Fruit fly (Drosophila melanogaster) whole organism, embryonic: ENCODE measurements around the gene CG31793.
A peak's percentile ranks its signal among the peaks of the same experiment; 100 is the strongest.

Source experiments
- CG10565 ChIP-seq: fragments of 200-800 bp; sonication (Bioruptor generic); optimal IDR thresholded peaks from 3 replicates; lab custom pipeline; 2016; ENCODE audit warnings: missing biosample characterization, mild to moderate bottlenecking, missing genetic modification characterization
- CG11247 ChIP-seq: fragments of 200-800 bp; sonication (Bioruptor generic); IDR thresholded peaks from 2 replicates; pipeline ENCODE4 v1.3.6; 2022; ENCODE audit warnings: missing biosample characterization, missing genetic modification characterization
- CG11504 ChIP-seq: fragments of 200-800 bp; sonication (Bioruptor generic); optimal IDR thresholded peaks from 3 replicates; lab custom pipeline; 2019; ENCODE audit warnings: missing biosample characterization, mild to moderate bottlenecking, missing genetic modification characterization, moderate library complexity
- CG1233 ChIP-seq: fragments of 200-800 bp; sonication (Bioruptor generic); optimal IDR thresholded peaks from 4 replicates; lab custom pipeline; 2018; ENCODE audit warnings: missing biosample characterization, mild to moderate bottlenecking, missing genetic modification characterization
- CG12942 ChIP-seq: fragments of 200-800 bp; sonication (Bioruptor generic); optimal IDR thresholded peaks from 3 replicates; lab custom pipeline; 2016; ENCODE audit warnings: missing biosample characterization, missing genetic modification characterization
- CG13424 ChIP-seq: fragments of 200-800 bp; sonication (Bioruptor generic); optimal IDR thresholded peaks from 2 replicates; lab custom pipeline; 2019; ENCODE audit warnings: missing biosample characterization, mild to moderate bottlenecking, missing genetic modification characterization, moderate library complexity
- CG14710 ChIP-seq: fragments of 200-800 bp; sonication (Bioruptor generic); optimal IDR thresholded peaks from 3 replicates; lab custom pipeline; 2019; ENCODE audit warnings: missing biosample characterization, mild to moderate bottlenecking, missing genetic modification characterization, moderate library complexity
- CG1647 ChIP-seq: fragments of 200-800 bp; sonication (Bioruptor generic); optimal IDR thresholded peaks from 3 replicates; lab custom pipeline; 2016; ENCODE audit warnings: missing biosample characterization, missing genetic modification characterization
- CG16815 ChIP-seq: fragments of 200-800 bp; sonication (Bioruptor generic); optimal IDR thresholded peaks from 3 replicates; lab custom pipeline; 2017; ENCODE audit warnings: missing biosample characterization, mild to moderate bottlenecking, missing genetic modification characterization
- CG18599 ChIP-seq: fragments of 200-800 bp; sonication (Bioruptor generic); optimal IDR thresholded peaks from 3 replicates; lab custom pipeline; 2017; ENCODE audit warnings: missing biosample characterization, missing genetic modification characterization, mild to moderate bottlenecking, moderate library complexity, missing genetic modification reagents
- CG2120 ChIP-seq: fragments of 200-800 bp; sonication (Bioruptor generic); optimal IDR thresholded peaks from 3 replicates; lab custom pipeline; 2016; ENCODE audit warnings: missing biosample characterization, missing genetic modification characterization
- CG2202 ChIP-seq: fragments of 200-800 bp; sonication (Bioruptor generic); optimal IDR thresholded peaks from 2 replicates; lab custom pipeline; 2018; ENCODE audit warnings: missing biosample characterization, mild to moderate bottlenecking, missing genetic modification characterization
- CG2712 ChIP-seq: fragments of 200-800 bp; optimal IDR thresholded peaks from 3 replicates; lab custom pipeline; 2019; ENCODE audit warnings: missing biosample characterization, mild to moderate bottlenecking, missing genetic modification characterization, moderate library complexity
- CG3281 ChIP-seq: fragments of 200-800 bp; sonication (Bioruptor generic); optimal IDR thresholded peaks from 3 replicates; lab custom pipeline; 2017; ENCODE audit warnings: missing biosample characterization, mild to moderate bottlenecking, missing genetic modification characterization
- CG34376 ChIP-seq: fragments of 200-800 bp; sonication (Bioruptor generic); optimal IDR thresholded peaks from 2 replicates; lab custom pipeline; 2018; ENCODE audit warnings: missing biosample characterization, mild to moderate bottlenecking, missing genetic modification characterization
- CG6272 ChIP-seq: fragments of 200-800 bp; sonication (Bioruptor generic); IDR thresholded peaks from 2 replicates; pipeline ENCODE4 v1.3.6; 2022; ENCODE audit warnings: missing biosample characterization, missing genetic modification characterization
- CG6813 ChIP-seq: fragments of 200-800 bp; sonication (Bioruptor generic); optimal IDR thresholded peaks from 2 replicates; lab custom pipeline; 2017; ENCODE audit warnings: missing biosample characterization, missing genetic modification characterization, mild to moderate bottlenecking, moderate library complexity, missing genetic modification reagents
- CG7839 ChIP-seq: fragments of 200-800 bp; sonication (Bioruptor generic); optimal IDR thresholded peaks from 3 replicates; lab custom pipeline; 2018; ENCODE audit warnings: missing biosample characterization, mild to moderate bottlenecking, missing genetic modification characterization, moderate library complexity
- CG8359 ChIP-seq: fragments of 200-800 bp; sonication (Bioruptor generic); optimal IDR thresholded peaks from 2 replicates; lab custom pipeline; 2017; ENCODE audit warnings: missing biosample characterization, mild to moderate bottlenecking, missing genetic modification characterization, borderline replicate concordance
- CG9215 ChIP-seq: fragments of 200-800 bp; sonication (Bioruptor generic); IDR thresholded peaks from 2 replicates; pipeline ENCODE4 v1.3.6; 2022; ENCODE audit warnings: missing biosample characterization, missing genetic modification characterization
- CG9437 ChIP-seq: fragments of 200-800 bp; sonication (Bioruptor generic); optimal IDR thresholded peaks from 2 replicates; lab custom pipeline; 2018; ENCODE audit warnings: missing biosample characterization, mild to moderate bottlenecking, missing genetic modification characterization
- CG9727 ChIP-seq: fragments of 200-800 bp; sonication (Bioruptor generic); optimal IDR thresholded peaks from 3 replicates; lab custom pipeline; 2017; ENCODE audit warnings: missing biosample characterization, mild to moderate bottlenecking, missing genetic modification characterization
- CG9797 ChIP-seq: fragments of 200-800 bp; sonication (Bioruptor generic); optimal IDR thresholded peaks from 3 replicates; lab custom pipeline; 2018; ENCODE audit warnings: missing biosample characterization, mild to moderate bottlenecking, missing genetic modification characterization
- CrebB ChIP-seq: fragments of 200-800 bp; sonication (Bioruptor generic); optimal IDR thresholded peaks from 3 replicates; lab custom pipeline; 2018; ENCODE audit warnings: missing biosample characterization, mild to moderate bottlenecking, missing genetic modification characterization
- Dp ChIP-seq: fragments of 200-800 bp; sonication (Bioruptor generic); optimal IDR thresholded peaks from 2 replicates; lab custom pipeline; 2018; ENCODE audit warnings: missing biosample characterization, mild to moderate bottlenecking, missing genetic modification characterization, moderate library complexity
- HLH54F ChIP-seq: fragments of 200-800 bp; sonication (Bioruptor generic); optimal IDR thresholded peaks from 3 replicates; lab custom pipeline; 2016; ENCODE audit warnings: missing biosample characterization, missing genetic modification characterization
- Hr3 ChIP-seq: fragments of 200-800 bp; sonication (Bioruptor generic); optimal IDR thresholded peaks from 3 replicates; lab custom pipeline; 2016; ENCODE audit warnings: missing biosample characterization, missing genetic modification characterization
- Lpt ChIP-seq: fragments of >200 bp; optimal IDR thresholded peaks from 2 replicates; lab custom pipeline; 2018; ENCODE audit warnings: missing biosample characterization, missing genetic modification characterization
- Meics ChIP-seq: fragments of 200-800 bp; sonication (Bioruptor generic); optimal IDR thresholded peaks from 2 replicates; lab custom pipeline; 2017; ENCODE audit warnings: missing biosample characterization, mild to moderate bottlenecking, missing genetic modification characterization
- Scr ChIP-seq: fragments of 200-800 bp; sonication (Bioruptor generic); IDR thresholded peaks from 2 replicates; pipeline ENCODE4 v1.3.6; 2022; ENCODE audit warnings: missing biosample characterization, missing genetic modification characterization; ENCODE audit not compliant: partially characterized antibody
- Sox100B ChIP-seq: fragments of 200-800 bp; sonication (Bioruptor generic); optimal IDR thresholded peaks from 3 replicates; lab custom pipeline; 2018; ENCODE audit warnings: missing biosample characterization, mild to moderate bottlenecking, missing genetic modification characterization
- Sox102F ChIP-seq: fragments of 200-800 bp; sonication (Bioruptor generic); optimal IDR thresholded peaks from 2 replicates; lab custom pipeline; 2018; ENCODE audit warnings: missing biosample characterization, mild to moderate bottlenecking, missing genetic modification characterization, moderate library complexity
- bcd ChIP-seq: fragments of 200-800 bp; sonication (Bioruptor generic); optimal IDR thresholded peaks from 2 replicates; lab custom pipeline; 2017; ENCODE audit warnings: missing biosample characterization, mild to moderate bottlenecking, missing genetic modification characterization
- chinmo ChIP-seq: fragments of 200-800 bp; sonication (Bioruptor generic); IDR thresholded peaks from 4 replicates; pipeline ENCODE4 v1.3.6; 2022; ENCODE audit warnings: missing biosample characterization, missing genetic modification characterization; ENCODE audit not compliant: partially characterized antibody
- cwo ChIP-seq: fragments of 200-800 bp; sonication (Bioruptor generic); optimal IDR thresholded peaks from 3 replicates; lab custom pipeline; 2017; ENCODE audit warnings: missing biosample characterization, missing genetic modification characterization, mild to moderate bottlenecking, moderate library complexity, missing genetic modification reagents
- dmrt99B ChIP-seq: fragments of 200-800 bp; sonication (Bioruptor generic); optimal IDR thresholded peaks from 2 replicates; lab custom pipeline; 2018; ENCODE audit warnings: missing biosample characterization, mild to moderate bottlenecking, missing genetic modification characterization, moderate library complexity
- gcm ChIP-seq: fragments of 200-800 bp; sonication (Bioruptor generic); optimal IDR thresholded peaks from 2 replicates; lab custom pipeline; 2019; ENCODE audit warnings: missing biosample characterization, mild to moderate bottlenecking, missing genetic modification characterization, moderate library complexity
- kah ChIP-seq: fragments of 200-800 bp; sonication (Bioruptor generic); optimal IDR thresholded peaks from 2 replicates; lab custom pipeline; 2018; ENCODE audit warnings: missing biosample characterization, mild to moderate bottlenecking, missing genetic modification characterization
- lbe ChIP-seq: fragments of 200-800 bp; sonication (Bioruptor generic); optimal IDR thresholded peaks from 2 replicates; lab custom pipeline; 2016; ENCODE audit warnings: missing biosample characterization, mild to moderate bottlenecking, missing genetic modification characterization
- lmd ChIP-seq: fragments of 200-800 bp; sonication (Bioruptor generic); IDR thresholded peaks from 2 replicates; pipeline ENCODE4 v1.3.6; 2022; ENCODE audit warnings: missing biosample characterization, missing genetic modification characterization
- maf-S ChIP-seq: fragments of 200-800 bp; sonication (Bioruptor generic); optimal IDR thresholded peaks from 2 replicates; lab custom pipeline; 2016; ENCODE audit warnings: missing biosample characterization, missing genetic modification characterization
- nerfin-2 ChIP-seq: fragments of 200-800 bp; sonication (Bioruptor generic); IDR thresholded peaks from 2 replicates; pipeline ENCODE4 v1.3.6; 2022; ENCODE audit warnings: missing biosample characterization, missing genetic modification characterization; ENCODE audit not compliant: partially characterized antibody
- odd ChIP-seq: fragments of 200-800 bp; sonication (Bioruptor generic); optimal IDR thresholded peaks from 2 replicates; lab custom pipeline; 2017; ENCODE audit warnings: missing biosample characterization, mild to moderate bottlenecking, missing genetic modification characterization
- org-1 ChIP-seq: fragments of 200-800 bp; sonication (Bioruptor generic); optimal IDR thresholded peaks from 2 replicates; lab custom pipeline; 2017; ENCODE audit warnings: missing biosample characterization, missing genetic modification characterization
- ranshi ChIP-seq: fragments of 200-800 bp; sonication (Bioruptor generic); IDR thresholded peaks from 2 replicates; pipeline ENCODE4 v1.3.6; 2022; ENCODE audit warnings: missing biosample characterization, missing genetic modification characterization
- row ChIP-seq: fragments of 200-800 bp; sonication (Bioruptor generic); IDR thresholded peaks from 3 replicates; pipeline ENCODE4 v1.3.6; 2022; ENCODE audit warnings: missing biosample characterization, missing genetic modification characterization
- slou ChIP-seq: fragments of 200-800 bp; sonication (Bioruptor generic); optimal IDR thresholded peaks from 3 replicates; lab custom pipeline; 2016; ENCODE audit warnings: missing biosample characterization, missing genetic modification characterization
- stc ChIP-seq: fragments of 200-800 bp; sonication (Bioruptor generic); IDR thresholded peaks from 2 replicates; pipeline ENCODE4 v1.3.6; 2022; ENCODE audit warnings: missing biosample characterization, missing genetic modification characterization
- tio ChIP-seq: fragments of 200-800 bp; sonication (Bioruptor generic); optimal IDR thresholded peaks from 2 replicates; lab custom pipeline; 2017; ENCODE audit warnings: missing biosample characterization, missing genetic modification characterization, inconsistent platforms
- wor ChIP-seq: fragments of 200-800 bp; sonication (Bioruptor generic); IDR thresholded peaks from 2 replicates; pipeline ENCODE4 v1.3.6; 2022; ENCODE audit warnings: missing biosample characterization, missing genetic modification characterization

The CG31793 gene

DNA sequence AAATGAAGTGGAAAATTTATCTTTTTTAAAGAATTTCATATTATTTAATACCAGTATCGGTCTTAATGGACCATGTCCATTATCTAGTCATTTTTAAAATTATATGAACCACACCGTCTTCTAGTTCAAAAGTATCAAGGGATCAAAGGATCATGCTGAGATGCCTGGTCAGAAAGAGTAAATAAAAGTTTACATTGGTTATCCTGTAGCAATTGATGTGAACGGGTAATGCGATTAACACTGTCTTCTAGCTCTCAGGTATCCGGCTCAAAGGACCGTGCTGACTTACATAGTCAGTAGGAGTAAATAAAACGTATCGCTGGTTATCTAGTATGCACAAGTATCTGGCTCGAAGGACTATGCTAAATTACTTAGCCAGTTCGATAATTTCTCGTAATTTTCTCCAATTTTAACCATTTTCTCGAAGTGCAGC is 16.0 kb downstream of the CG31793 start (continued):
- TF ChIP-seq CG6272 (GFP tag; lab: Robert Waterston, UW) (no peak), CG11504 (tag; lab: Kevin White, UChicago) (peak; percentile 65), CG11247 (GFP tag; lab: Robert Waterston, UW) (no peak), CG8359 (GFP tag; lab: Kevin White, UChicago) (no peak), odd (peak; percentile 43), CG13424 (tag; lab: Kevin White, UChicago) (peak; percentile 43), Dp (GFP tag; lab: Kevin White, UChicago) (no peak), CG1647 (no peak), slou (peak; percentile 2), Sox100B (peak; percentile 62), CG1233 (GFP tag; lab: Kevin White, UChicago) (peak; percentile 37), Scr (no peak), kah (GFP tag; lab: Kevin White, UChicago) (no peak), CG14710 (tag; lab: Kevin White, UChicago) (peak; percentile 35), Hr3 (GFP tag; lab: Kevin White, UChicago) (peak; percentile 12), lbe (GFP tag; lab: Kevin White, UChicago) (no peak), nerfin-2 (GFP tag; lab: Robert Waterston, UW) (no peak), row (GFP tag; lab: Robert Waterston, UW) (peak; percentile 47; the same call in 2 of the 3 replicates), CG9215 (GFP tag; lab: Robert Waterston, UW) (peak; percentile 33; the same call in 1 of the 2 replicates), stc (no peak), CG9797 (GFP tag; lab: Kevin White, UChicago) (no peak), HLH54F (peak; percentile 28), CG12942 (GFP tag; lab: Kevin White, UChicago) (no peak), ranshi (no peak), gcm (GFP tag; lab: Kevin White, UChicago) (no peak), wor (no peak), tio (peak; percentile 47), bcd (GFP tag; lab: Kevin White, UChicago) (peak; percentile 15), cwo (no peak), CG10565 (GFP tag; lab: Kevin White, UChicago) (no peak), CG9727 (GFP tag; lab: Kevin White, UChicago) (peak; percentile 50), Lpt (GFP tag; lab: Kevin White, UChicago) (no peak), CG34376 (GFP tag; lab: Kevin White, UChicago) (peak; percentile 34), CrebB (no peak), CG2202 (tag; lab: Kevin White, UChicago) (no peak), CG2120 (peak; percentile 66), maf-S (GFP tag; lab: Kevin White, UChicago) (no peak), Sox102F (GFP tag; lab: Kevin White, UChicago) (peak; percentile 5), CG18599 (GFP tag; lab: Kevin White, UChicago) (peak; percentile 61), lmd (GFP tag; lab: Robert Waterston, UW) (0 out of 2 replicates have a peak, but pooled peaks have one; percentile 3), CG6813 (GFP tag; lab: Kevin White, UChicago) (peak; percentile 8), CG2712 (tag; lab: Kevin White, UChicago) (no peak), CG16815 (GFP tag; lab: Kevin White, UChicago) (peak; percentile 7), CG9437 (GFP tag; lab: Kevin White, UChicago) (peak; percentile 47), chinmo (GFP tag; lab: Robert Waterston, UW) (no peak), CG3281 (peak; percentile 45), dmrt99B (tag; lab: Kevin White, UChicago) (peak; percentile 55), CG7839 (peak; percentile 38), Meics (peak; percentile 73), org-1 (GFP tag; lab: Kevin White, UChicago) (peak; percentile 8)
